Worm (Caenorhabditis elegans): ENCODE measurements around the gene pals-40.
"Not testable (repeated sequence)": the region's sequence is repeated elsewhere in the genome, so short reads cannot be mapped to it uniquely, and the experiment has no call there.

The pals-40 gene

DNA sequence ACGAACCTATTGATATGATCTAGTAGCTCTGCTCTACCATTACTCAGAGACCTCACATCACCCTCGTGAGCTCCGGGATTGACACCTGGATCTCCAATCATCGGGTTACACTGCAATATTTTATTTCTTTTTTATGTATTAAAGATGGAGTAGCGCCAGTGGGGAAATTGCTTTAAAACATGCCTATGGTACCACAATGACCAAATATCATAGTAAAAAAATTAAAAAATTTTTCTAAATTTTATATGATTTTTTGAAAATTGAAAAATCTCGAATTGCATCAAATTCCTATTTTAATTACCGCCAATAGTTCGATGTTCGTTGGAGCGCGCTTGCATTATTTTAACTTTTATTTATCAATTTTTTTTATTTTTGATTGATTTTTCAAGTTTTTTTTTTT is at the start of gene pals-40:
TSS of gene pals-40 (minus strand) at position 101 of the 400 bp plus-strand sequence.
- not testable (repeated sequence) for TF ChIP-seq lin-39, ceh-28, nhr-28 (tag; optimal IDR thresholded peaks at IDR 0.05)

DNA sequence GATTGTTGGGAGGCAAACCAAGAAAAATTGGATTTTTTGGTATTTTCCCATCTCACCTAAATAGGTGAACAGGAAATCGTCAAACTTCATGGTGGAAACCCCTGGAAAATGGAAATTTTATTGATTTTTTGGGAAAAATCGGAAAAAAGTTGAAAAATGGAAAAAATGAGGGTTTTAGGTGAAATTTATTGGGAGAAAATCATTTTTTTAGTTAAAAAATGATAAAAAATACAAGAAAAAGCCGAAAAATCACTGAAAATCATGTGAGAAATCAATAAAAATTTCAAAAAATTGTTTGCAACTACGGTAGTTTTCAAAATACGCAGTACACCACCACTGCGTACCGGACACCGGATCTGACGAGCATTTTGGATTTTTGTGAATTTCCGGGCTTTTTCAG is 49.3 kb upstream of the pals-40 start, which contains the start of gene lelo-2:
TSS of gene lelo-2 (minus strand) at position 101 of the 400 bp plus-strand sequence.
- TF ChIP-seq ceh-82 (tag; optimal IDR thresholded peaks at IDR 0.05): no peak
- TF ChIP-seq R02D3.7 (tag; optimal IDR thresholded peaks at IDR 0.05): no peak
- TF ChIP-seq nhr-76 (tag; optimal IDR thresholded peaks at IDR 0.05): no peak
- no peak for TF ChIP-seq pha-4 (tag; optimal IDR thresholded peaks at IDR 0.05)
- TF ChIP-seq unc-39 (tag; optimal IDR thresholded peaks at IDR 0.05): no peak
- no peak for TF ChIP-seq sea-2 (GFP tag; optimal IDR thresholded peaks at IDR 0.05)

DNA sequence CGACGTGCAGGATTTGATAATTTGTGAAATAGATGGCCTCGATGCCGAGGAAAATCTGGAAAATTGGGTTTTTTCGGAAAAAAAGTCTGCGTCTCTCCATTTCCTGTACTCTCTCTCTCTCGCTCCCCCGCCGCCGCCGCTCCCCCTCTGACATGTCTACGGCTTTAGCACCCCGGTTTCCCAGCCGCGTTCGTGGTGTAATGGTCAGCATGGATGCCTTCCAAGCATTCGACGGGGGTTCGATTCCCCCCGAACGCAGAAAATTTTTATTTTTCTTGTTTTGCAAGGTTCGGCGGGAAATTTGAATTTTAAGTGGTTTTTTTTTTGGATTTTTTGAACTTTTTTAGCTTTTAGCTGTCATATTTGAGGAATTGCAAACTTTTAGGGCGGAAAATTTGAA is 46.5 kb upstream of the pals-40 start:
- TF ChIP-seq hmg-11 (tag; optimal IDR thresholded peaks at IDR 0.05): peak; percentile 94
- peak; percentile 25 for TF ChIP-seq tbx-2 (tag; optimal IDR thresholded peaks at IDR 0.05)
- no peak for TF ChIP-seq nhr-77 (tag; optimal IDR thresholded peaks at IDR 0.05)
- no peak for TF ChIP-seq R02D3.7 (tag; optimal IDR thresholded peaks at IDR 0.05)
- TF ChIP-seq fkh-10 (GFP tag; optimal IDR thresholded peaks at IDR 0.05): peak; percentile 7
- peak; percentile 6 for TF ChIP-seq nhr-25 (tag; optimal IDR thresholded peaks at IDR 0.05)
- peak; percentile 6 for TF ChIP-seq zag-1 (tag; optimal IDR thresholded peaks at IDR 0.05)
- peak; percentile 73 for TF ChIP-seq lsy-12 (tag; optimal IDR thresholded peaks at IDR 0.05)
- peak; percentile 53 for TF ChIP-seq pha-4 (tag; optimal IDR thresholded peaks at IDR 0.05)
- peak; percentile 1 for TF ChIP-seq pqm-1 (tag; optimal IDR thresholded peaks at IDR 0.05)
- TF ChIP-seq elt-2 (tag; optimal IDR thresholded peaks at IDR 0.05): peak; percentile 35
- peak; percentile 84 for TF ChIP-seq lin-39 (tag; optimal IDR thresholded peaks at IDR 0.05)
- TF ChIP-seq nhr-23 (tag; optimal IDR thresholded peaks at IDR 0.05): peak; percentile 24
- TF ChIP-seq mdl-1 (tag; optimal IDR thresholded peaks at IDR 0.05): no peak
- peak; percentile 77 for TF ChIP-seq skn-1 (tag; optimal IDR thresholded peaks at IDR 0.05)
- peak; percentile 13 for TF ChIP-seq ceh-82 (tag; optimal IDR thresholded peaks at IDR 0.05)
- peak; percentile 78 for TF ChIP-seq nfya-1 (tag; optimal IDR thresholded peaks at IDR 0.05; ENCODE audit: insufficient read depth)
- TF ChIP-seq unc-62 (GFP tag; optimal IDR thresholded peaks at IDR 0.05): no peak
- TF ChIP-seq lin-15B (tag; optimal IDR thresholded peaks at IDR 0.05): peak; percentile 94
- TF ChIP-seq jun-1 (tag; optimal IDR thresholded peaks at IDR 0.05): peak; percentile 71
- TF ChIP-seq nhr-237 (tag; optimal IDR thresholded peaks at IDR 0.05): no peak
- TF ChIP-seq nhr-67 (tag; optimal IDR thresholded peaks at IDR 0.05): no peak

DNA sequence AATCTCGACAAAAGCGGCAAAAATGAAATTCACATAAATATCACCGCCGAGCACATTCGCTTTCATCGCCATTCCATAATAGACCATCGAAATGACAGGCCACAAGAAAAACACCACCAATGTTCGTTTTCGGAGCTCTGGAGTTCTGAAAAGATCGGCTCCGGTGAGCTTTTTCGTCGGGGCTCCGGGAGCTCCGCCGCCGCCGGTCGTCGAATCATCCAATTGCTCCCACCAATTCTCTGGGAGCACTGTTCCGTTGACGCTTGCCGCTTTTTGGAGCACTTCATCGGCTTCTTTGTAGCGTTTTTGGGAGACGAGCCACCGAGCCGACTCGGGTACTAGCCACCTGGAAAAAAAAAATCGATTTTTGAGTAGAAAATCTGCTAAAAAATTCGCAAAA is 43.6 kb upstream of the pals-40 start:
- no peak for TF ChIP-seq daf-12 (tag; optimal IDR thresholded peaks at IDR 0.05)

DNA sequence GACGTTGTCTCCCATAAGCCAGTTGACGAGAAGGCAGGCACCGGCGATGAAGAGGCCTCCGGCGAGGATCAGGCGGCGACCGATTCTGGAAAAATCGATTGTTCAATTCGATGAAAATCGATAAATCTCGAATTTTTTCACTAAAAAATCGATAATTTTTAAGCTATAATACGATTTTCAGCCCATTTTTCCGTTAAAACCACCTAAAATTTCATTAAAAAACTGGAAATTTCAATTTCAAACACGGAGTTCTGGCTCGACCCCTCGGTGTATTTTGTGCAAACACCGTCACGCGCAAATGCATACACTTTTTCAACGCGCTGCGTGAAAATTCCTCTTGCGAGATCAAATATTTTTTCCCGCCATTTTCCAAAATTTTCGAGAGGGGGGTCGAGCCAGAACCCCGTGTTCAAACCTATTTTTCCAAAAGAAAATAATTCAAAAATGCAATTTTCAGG is 42.6 kb upstream of the pals-40 start:
- TF ChIP-seq ceh-28 (tag; optimal IDR thresholded peaks at IDR 0.05): peak; percentile 55

DNA sequence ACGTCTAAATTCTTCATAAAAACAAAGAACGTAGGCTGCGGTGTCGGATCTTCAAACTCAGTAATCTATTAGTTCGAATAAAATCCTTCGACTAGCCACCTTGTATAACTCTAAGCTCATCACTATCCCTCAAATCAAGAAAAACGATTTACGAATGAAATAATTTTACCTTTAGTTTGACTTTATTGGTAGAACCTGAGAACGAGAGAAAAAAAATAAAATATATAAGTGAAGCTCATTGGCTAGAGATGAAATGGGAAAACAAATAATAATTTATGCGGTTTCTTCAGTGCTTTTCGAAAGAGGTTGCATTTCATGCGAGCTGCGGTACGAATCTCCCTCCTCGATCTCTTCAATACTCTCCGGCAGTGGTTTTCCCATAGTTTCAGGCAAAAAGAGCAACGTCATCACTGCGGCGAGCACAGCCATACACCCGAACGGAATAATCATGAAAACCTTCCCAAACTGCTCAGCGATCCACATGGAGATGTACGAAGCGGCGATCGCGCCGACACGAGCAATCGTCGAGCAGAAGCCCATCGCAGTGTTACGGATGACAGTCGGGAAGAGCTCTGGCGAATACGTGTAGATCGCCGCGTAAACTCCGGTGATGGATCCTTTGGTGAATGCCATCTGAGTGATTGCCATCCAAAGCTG is 42.0 kb upstream of the pals-40 start:
- TF ChIP-seq tbx-2 (tag; optimal IDR thresholded peaks at IDR 0.05): peak; percentile 26
- TF ChIP-seq nhr-12 (tag; optimal IDR thresholded peaks at IDR 0.05): no peak
- peak; percentile 59 for TF ChIP-seq elt-2 (tag; optimal IDR thresholded peaks at IDR 0.05)
- peak; percentile 57 for TF ChIP-seq ZK546.5 (tag; optimal IDR thresholded peaks at IDR 0.05)
- no peak for TF ChIP-seq eor-1 (tag; optimal IDR thresholded peaks at IDR 0.05)
- no peak for TF ChIP-seq elt-1 (tag; optimal IDR thresholded peaks at IDR 0.05)
- TF ChIP-seq R02D3.7 (tag; optimal IDR thresholded peaks at IDR 0.05): peak; percentile 51
- no peak for TF ChIP-seq fkh-2 (tag; optimal IDR thresholded peaks at IDR 0.05)
- TF ChIP-seq nhr-237 (tag; optimal IDR thresholded peaks at IDR 0.05): no peak
- TF ChIP-seq nhr-23 (tag; optimal IDR thresholded peaks at IDR 0.05): peak; percentile 26
- TF ChIP-seq lin-39 (tag; optimal IDR thresholded peaks at IDR 0.05): peak; percentile 16
- TF ChIP-seq jun-1 (tag; optimal IDR thresholded peaks at IDR 0.05): peak; percentile 59
- TF ChIP-seq zag-1 (tag; optimal IDR thresholded peaks at IDR 0.05): peak; percentile 12
- TF ChIP-seq pha-4 (tag; optimal IDR thresholded peaks at IDR 0.05): peak; percentile 64
- TF ChIP-seq unc-62 (GFP tag; optimal IDR thresholded peaks at IDR 0.05): peak; percentile 19
- TF ChIP-seq nhr-43 (tag; optimal IDR thresholded peaks at IDR 0.05; ENCODE audit: poor library complexity, severe bottlenecking): peak; percentile 82
- TF ChIP-seq nfya-1 (tag; optimal IDR thresholded peaks at IDR 0.05; ENCODE audit: insufficient read depth): peak; percentile 31
- peak; percentile 80 for TF ChIP-seq ama-1 (optimal IDR thresholded peaks at IDR 0.05)
- no peak for TF ChIP-seq ztf-11 (tag; optimal IDR thresholded peaks at IDR 0.05)
- TF ChIP-seq nhr-25 (tag; optimal IDR thresholded peaks at IDR 0.05): peak; percentile 9
- peak; percentile 67 for TF ChIP-seq pqm-1 (tag; optimal IDR thresholded peaks at IDR 0.05)
- no peak for TF ChIP-seq ceh-82 (tag; optimal IDR thresholded peaks at IDR 0.05)
- peak; percentile 88 for TF ChIP-seq lsy-12 (tag; optimal IDR thresholded peaks at IDR 0.05)
- TF ChIP-seq ceh-28 (tag; optimal IDR thresholded peaks at IDR 0.05): peak; percentile 67
- TF ChIP-seq nhr-28 (tag; optimal IDR thresholded peaks at IDR 0.05): peak; percentile 18
- peak; percentile 84 for TF ChIP-seq aly-2 (tag; optimal IDR thresholded peaks at IDR 0.05)
- TF ChIP-seq fkh-10 (GFP tag; optimal IDR thresholded peaks at IDR 0.05): no peak
- peak; percentile 75 for TF ChIP-seq fos-1 (tag; optimal IDR thresholded peaks at IDR 0.05)
